Worm (Caenorhabditis elegans): Measurements from ENCODE around the gene nhr-155.

Gene nhr-155

DNA sequence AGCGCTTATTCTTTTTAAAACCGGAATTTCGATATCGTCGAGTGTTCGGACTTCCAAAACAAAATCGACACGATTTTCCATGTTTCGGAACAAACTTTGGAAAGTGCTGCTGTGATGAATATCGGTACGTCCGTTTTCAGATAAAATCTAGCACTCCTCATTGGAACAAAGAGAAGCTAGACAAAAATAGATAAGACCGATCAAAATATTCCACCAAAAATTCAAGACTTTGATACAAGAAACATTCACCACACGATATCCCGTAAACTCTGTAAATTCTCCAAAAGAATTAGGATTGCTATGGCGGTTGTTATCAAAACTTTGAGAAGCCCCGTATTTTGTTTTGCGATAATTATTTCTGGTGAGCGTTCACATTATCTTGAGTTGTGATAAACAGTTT lies 3.9 kb downstream of the nhr-155 start, which contains the start of gene C14C6.3:
TSS of gene C14C6.3 (plus strand) at position 301 of the 400 bp plus-strand sequence.
- no peak for TF ChIP-seq nhr-77 (tag; optimal IDR thresholded peaks at IDR 0.05)
- no peak for TF ChIP-seq lin-13 (GFP tag; optimal IDR thresholded peaks at IDR 0.05)
- TF ChIP-seq zag-1 (tag; optimal IDR thresholded peaks at IDR 0.05), result no peak
- TF ChIP-seq blmp-1 (tag; optimal IDR thresholded peaks at IDR 0.05; ENCODE audit: insufficient read depth), result no peak
- no peak for TF ChIP-seq nhr-10 (tag; optimal IDR thresholded peaks at IDR 0.05)
- TF ChIP-seq ztf-1 (GFP tag; conservative IDR thresholded peaks at IDR 0.05), result no peak
- TF ChIP-seq elt-1 (tag; optimal IDR thresholded peaks at IDR 0.05), result no peak
- no peak for TF ChIP-seq sma-3 (GFP tag; optimal IDR thresholded peaks at IDR 0.05)
- TF ChIP-seq elt-3 (tag; optimal IDR thresholded peaks at IDR 0.05), result no peak
- TF ChIP-seq lin-11 (tag; optimal IDR thresholded peaks at IDR 0.05), result no peak
- TF ChIP-seq ztf-4 (tag; optimal IDR thresholded peaks at IDR 0.05), result no peak
- TF ChIP-seq lsy-2 (tag; optimal IDR thresholded peaks at IDR 0.05), result no peak
- TF ChIP-seq ZK546.5 (tag; optimal IDR thresholded peaks at IDR 0.05), result no peak
- no peak for TF ChIP-seq ceh-82 (tag; optimal IDR thresholded peaks at IDR 0.05)
- no peak for TF ChIP-seq alr-1 (tag; optimal IDR thresholded peaks at IDR 0.05)
- TF ChIP-seq unc-39 (tag; optimal IDR thresholded peaks at IDR 0.05), result no peak
- TF ChIP-seq nhr-11 (tag; optimal IDR thresholded peaks at IDR 0.05), result no peak
- no peak for TF ChIP-seq nhr-237 (tag; optimal IDR thresholded peaks at IDR 0.05)
- no peak for TF ChIP-seq nhr-12 (tag; optimal IDR thresholded peaks at IDR 0.05)

DNA sequence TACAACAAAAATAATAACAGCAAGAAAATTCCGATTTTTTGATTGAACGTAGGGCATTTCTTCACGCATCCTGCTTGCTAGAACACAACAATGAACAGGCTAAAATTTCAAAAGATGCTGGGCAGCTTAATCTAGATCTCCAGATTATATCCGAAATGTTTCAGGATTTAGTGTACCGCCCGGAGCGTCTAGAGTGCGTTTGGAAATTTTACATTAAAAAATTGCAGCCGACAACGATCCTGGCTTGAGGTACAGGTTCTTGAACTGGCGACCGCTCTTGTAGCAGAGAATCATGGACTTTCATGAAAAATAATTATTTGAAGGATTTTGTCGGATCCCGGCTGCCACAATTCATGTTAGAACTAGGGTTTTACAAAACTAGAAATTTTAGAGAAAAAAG lies 8.7 kb downstream of the nhr-155 start, which contains the start of gene C14C6.6:
TSS of gene C14C6.6 (minus strand) at position 101 of the 400 bp plus-strand sequence.
- no peak for TF ChIP-seq aly-2 (tag; optimal IDR thresholded peaks at IDR 0.05)

DNA sequence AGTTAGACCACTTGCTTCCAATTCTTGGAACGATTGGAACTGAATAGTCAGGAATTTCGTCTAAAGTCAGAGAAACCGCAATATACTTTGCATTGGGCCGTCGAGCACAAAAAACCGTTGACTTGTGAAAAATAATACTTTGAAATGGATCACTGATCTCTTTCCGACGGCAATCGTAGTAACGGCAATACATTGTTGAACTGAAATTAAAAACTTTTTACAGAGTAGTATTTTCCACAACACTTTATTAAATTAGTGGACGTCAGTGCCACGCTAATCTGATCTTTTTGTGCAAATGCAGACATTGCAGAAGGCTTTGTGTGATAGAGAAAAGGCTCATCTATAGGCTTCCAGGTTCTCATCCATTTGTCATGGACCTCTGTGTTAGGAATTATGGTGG lies 13.1 kb downstream of the nhr-155 start:
- TF ChIP-seq nhr-11 (tag; optimal IDR thresholded peaks at IDR 0.05), result no peak
- TF ChIP-seq lin-13 (GFP tag; optimal IDR thresholded peaks at IDR 0.05), result no peak
- TF ChIP-seq sem-4 (tag; optimal IDR thresholded peaks at IDR 0.05), result no peak
- TF ChIP-seq unc-55 (GFP tag; optimal IDR thresholded peaks at IDR 0.05), result no peak
- no peak for TF ChIP-seq nhr-6 (tag; optimal IDR thresholded peaks at IDR 0.05)
- no peak for TF ChIP-seq nhr-10 (tag; optimal IDR thresholded peaks at IDR 0.05)
- TF ChIP-seq elt-3 (tag; optimal IDR thresholded peaks at IDR 0.05), result no peak
- TF ChIP-seq F13H6.1 (tag; optimal IDR thresholded peaks at IDR 0.05), result no peak
- TF ChIP-seq R02D3.7 (tag; optimal IDR thresholded peaks at IDR 0.05), result no peak
- TF ChIP-seq unc-62 (GFP tag; optimal IDR thresholded peaks at IDR 0.05), result no peak
- TF ChIP-seq lin-11 (tag; optimal IDR thresholded peaks at IDR 0.05), result no peak
- TF ChIP-seq blmp-1 (tag; optimal IDR thresholded peaks at IDR 0.05; ENCODE audit: insufficient read depth), result no peak
- no peak for TF ChIP-seq lin-39 (tag; optimal IDR thresholded peaks at IDR 0.05)
- TF ChIP-seq mab-5 (tag; optimal IDR thresholded peaks at IDR 0.05), result no peak
- no peak for TF ChIP-seq nhr-25 (tag; optimal IDR thresholded peaks at IDR 0.05)
- no peak for TF ChIP-seq zag-1 (tag; optimal IDR thresholded peaks at IDR 0.05)

DNA sequence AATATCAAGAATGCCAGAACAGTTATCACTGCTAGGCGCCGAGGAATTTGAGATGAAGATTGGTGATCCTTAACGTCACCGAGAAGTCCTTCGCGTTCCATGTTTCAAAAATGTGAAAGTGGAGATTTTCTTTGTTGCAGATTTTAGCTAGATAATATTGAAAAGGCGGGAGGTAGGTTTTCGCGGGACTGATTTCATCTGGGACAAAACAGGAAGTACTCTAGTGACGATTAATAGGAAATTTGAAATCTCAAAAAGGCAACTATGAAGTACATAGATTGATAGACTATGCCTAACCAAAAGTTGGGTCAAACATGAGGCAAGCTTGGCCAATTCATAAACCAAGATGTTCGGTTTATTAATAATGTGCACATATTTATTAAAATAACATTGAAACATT lies 13.8 kb downstream of the nhr-155 start, which contains the start of gene C14C6.8:
TSS of gene C14C6.8 (minus strand) at position 101 of the 400 bp plus-strand sequence.
- TF ChIP-seq nhr-23 (tag; optimal IDR thresholded peaks at IDR 0.05), result no peak

DNA sequence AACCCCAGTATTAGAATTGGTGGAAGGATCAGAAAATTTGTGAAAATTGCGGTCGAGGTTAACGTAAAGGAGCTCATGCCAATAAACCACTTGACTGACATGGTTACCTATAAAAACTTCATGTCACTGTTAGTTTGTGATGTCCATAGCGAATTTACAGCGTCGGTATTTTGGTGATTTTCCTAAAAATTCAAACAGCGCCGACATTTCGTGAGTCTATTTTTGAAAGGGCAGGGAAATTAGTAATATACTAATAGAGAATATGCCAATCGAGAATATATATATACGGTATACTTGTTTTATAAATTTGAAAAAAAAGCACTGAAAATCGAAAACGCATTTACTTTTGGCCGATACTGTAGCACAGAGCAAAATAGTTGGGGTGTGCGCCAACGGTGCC lies 16.8 kb downstream of the nhr-155 start, which contains the start of gene srx-8:
TSS of gene srx-8 (minus strand) at position 101 of the 400 bp plus-strand sequence.
- TF ChIP-seq nhr-129 (tag; optimal IDR thresholded peaks at IDR 0.05) (no peak), elt-3 (tag; optimal IDR thresholded peaks at IDR 0.05) (no peak), snpc-4 (tag; optimal IDR thresholded peaks at IDR 0.05) (no peak), unc-55 (GFP tag; optimal IDR thresholded peaks at IDR 0.05) (no peak), lin-11 (tag; optimal IDR thresholded peaks at IDR 0.05) (no peak), nhr-12 (tag; optimal IDR thresholded peaks at IDR 0.05) (no peak), R02D3.7 (tag; optimal IDR thresholded peaks at IDR 0.05) (no peak), crh-2 (tag; optimal IDR thresholded peaks at IDR 0.05) (no peak), mdl-1 (tag; optimal IDR thresholded peaks at IDR 0.05) (no peak), nhr-77 (tag; optimal IDR thresholded peaks at IDR 0.05) (no peak), skn-1 (tag; optimal IDR thresholded peaks at IDR 0.05) (no peak), ceh-82 (tag; optimal IDR thresholded peaks at IDR 0.05) (no peak), fos-1 (tag; optimal IDR thresholded peaks at IDR 0.05) (no peak), alr-1 (tag; optimal IDR thresholded peaks at IDR 0.05) (no peak), unc-39 (tag; optimal IDR thresholded peaks at IDR 0.05) (no peak), Y55F3AM.14 (GFP tag; optimal IDR thresholded peaks at IDR 0.05) (no peak), lin-13 (GFP tag; optimal IDR thresholded peaks at IDR 0.05) (no peak), peb-1 (tag; optimal IDR thresholded peaks at IDR 0.05) (no peak)
